Worm (Caenorhabditis elegans): ENCODE measurements around the gene F28A10.8.
"Not testable (repeated sequence)": the region's sequence is repeated elsewhere in the genome, so short reads cannot be mapped to it uniquely, and the experiment has no call there.

F28A10.8 gene

DNA sequence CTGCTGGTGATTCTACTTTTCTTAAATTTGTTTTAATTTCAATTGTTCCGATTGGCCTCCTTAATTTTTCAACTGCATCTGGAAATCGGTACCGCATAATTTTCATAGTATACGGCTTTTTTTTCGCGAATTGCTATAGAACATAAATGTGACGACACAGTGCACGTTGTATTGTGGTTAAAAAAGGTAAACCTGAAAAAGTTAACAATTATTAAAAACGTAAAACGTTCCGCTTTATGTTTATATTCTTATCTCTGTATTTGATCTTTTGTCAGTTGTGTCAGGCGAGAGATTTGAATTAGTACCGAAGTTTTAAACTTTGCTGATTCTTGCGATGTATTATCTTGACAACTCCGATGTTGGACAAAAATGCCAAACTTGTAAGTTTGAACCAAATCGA, 23.2 kb upstream of the F28A10.8 start, which contains the start of gene Y46B2A.4:
TSS of gene Y46B2A.4 (plus strand) at position 301 of the 400 bp plus-strand sequence.
- TF ChIP-seq ztf-29 (GFP tag; IDR thresholded peaks at IDR 0.05) = no peak
- TF ChIP-seq klf-2 (GFP tag; conservative IDR thresholded peaks at IDR 0.05) = no peak
- TF ChIP-seq med-1 (GFP tag; optimal IDR thresholded peaks at IDR 0.05; ENCODE audit: insufficient read depth) = no peak
- no peak for TF ChIP-seq flt-1 (GFP tag; IDR thresholded peaks at IDR 0.05)
- TF ChIP-seq ztf-23 (GFP tag; IDR thresholded peaks at IDR 0.05) = no peak
- no peak for TF ChIP-seq ref-1 (GFP tag; conservative IDR thresholded peaks at IDR 0.05)
- no peak for TF ChIP-seq tab-1 (GFP tag; IDR thresholded peaks at IDR 0.05)
- no peak for TF ChIP-seq cog-1 (tag; optimal IDR thresholded peaks at IDR 0.05)
- TF ChIP-seq T22C8.4 (GFP tag; IDR thresholded peaks at IDR 0.05) = no peak

DNA sequence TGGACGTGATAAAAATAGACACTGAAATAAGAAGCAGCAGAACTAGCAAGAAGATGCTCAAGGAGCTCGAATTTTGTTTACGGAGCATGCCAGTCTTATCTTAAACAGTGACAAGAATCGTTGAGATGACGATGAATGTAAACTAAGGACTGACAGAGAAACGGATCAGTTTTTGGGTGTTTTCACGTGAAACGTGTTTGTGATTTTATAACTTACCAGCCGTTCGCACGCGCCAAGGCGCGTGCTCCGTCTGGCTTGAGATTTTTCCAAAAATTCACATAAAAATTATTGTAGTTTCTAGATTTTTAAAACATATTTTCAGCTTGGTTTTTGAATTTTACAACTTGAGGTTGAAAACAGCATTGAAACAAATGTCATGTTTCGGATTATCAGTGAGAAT, 12.3 kb upstream of the F28A10.8 start, which contains the start of gene F28A10.5:
TSS of gene F28A10.5 (minus strand) at position 101 of the 400 bp plus-strand sequence.
- TF ChIP-seq cog-1 (tag; optimal IDR thresholded peaks at IDR 0.05); flt-1 (GFP tag; IDR thresholded peaks at IDR 0.05); ref-1 (GFP tag; conservative IDR thresholded peaks at IDR 0.05): not testable (repeated sequence)

DNA sequence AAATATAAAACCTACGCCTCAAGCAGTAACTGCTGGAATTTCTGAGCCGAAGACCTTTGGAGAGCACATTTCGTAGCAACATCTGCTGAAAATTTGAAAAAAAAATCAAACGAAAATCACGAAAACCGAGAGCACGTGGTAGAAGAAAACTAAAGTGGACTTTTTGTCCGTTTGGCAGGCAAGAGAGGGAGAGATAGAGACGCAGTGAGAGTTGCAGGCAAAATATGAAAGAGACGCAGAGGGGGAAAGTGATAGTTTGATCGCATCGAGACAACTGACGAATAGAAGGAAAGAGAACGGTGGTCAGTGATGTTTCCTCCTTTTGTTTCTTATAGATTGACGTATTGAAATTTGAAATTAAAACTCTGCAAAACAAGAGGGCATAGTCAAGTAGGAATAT, 10.2 kb upstream of the F28A10.8 start, which contains the start of the genes acdh-9 and F28A10.13:
TSS of gene acdh-9 (minus strand) at position 85 of the 400 bp plus-strand sequence.
TSS of gene F28A10.13 (plus strand) at position 294 of the 400 bp plus-strand sequence.
- TF ChIP-seq tab-1 (GFP tag; IDR thresholded peaks at IDR 0.05) (no peak), klf-2 (GFP tag; conservative IDR thresholded peaks at IDR 0.05) (no peak), ztf-23 (GFP tag; IDR thresholded peaks at IDR 0.05) (no peak), T22C8.4 (GFP tag; IDR thresholded peaks at IDR 0.05) (no peak), cog-1 (tag; optimal IDR thresholded peaks at IDR 0.05) (no peak), ref-1 (GFP tag; conservative IDR thresholded peaks at IDR 0.05) (no peak), ztf-29 (GFP tag; IDR thresholded peaks at IDR 0.05) (no peak), flt-1 (GFP tag; IDR thresholded peaks at IDR 0.05) (no peak), med-1 (GFP tag; optimal IDR thresholded peaks at IDR 0.05; ENCODE audit: insufficient read depth) (no peak)

DNA sequence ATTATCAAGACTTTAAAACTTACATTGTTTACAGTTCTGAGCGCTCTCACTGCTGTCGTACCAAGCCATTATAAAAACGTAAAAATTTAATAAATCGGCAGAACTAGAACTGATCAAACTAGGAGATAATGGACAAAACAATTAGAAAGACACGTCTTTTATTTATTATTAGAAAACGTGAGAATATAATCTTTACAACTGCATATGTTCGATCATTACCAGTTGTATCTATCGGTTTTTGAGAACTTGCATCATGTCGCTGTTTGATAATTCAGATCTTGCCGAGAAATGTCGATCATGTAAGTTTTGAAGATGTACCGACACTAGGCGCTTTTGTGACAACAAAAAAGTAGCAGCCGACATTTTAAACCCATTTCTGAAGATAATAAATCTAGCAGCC, 7.3 kb upstream of the F28A10.8 start, which contains the start of gene F28A10.7:
TSS of gene F28A10.7 (minus strand) at position 101 of the 400 bp plus-strand sequence.
- TF ChIP-seq flt-1 (GFP tag; IDR thresholded peaks at IDR 0.05) = no peak
- TF ChIP-seq klf-2 (GFP tag; conservative IDR thresholded peaks at IDR 0.05) = no peak
- no peak for TF ChIP-seq ztf-23 (GFP tag; IDR thresholded peaks at IDR 0.05)
- TF ChIP-seq ref-1 (GFP tag; conservative IDR thresholded peaks at IDR 0.05) = no peak
- no peak for TF ChIP-seq cog-1 (tag; optimal IDR thresholded peaks at IDR 0.05)
- TF ChIP-seq tab-1 (GFP tag; IDR thresholded peaks at IDR 0.05) = no peak
- no peak for TF ChIP-seq T22C8.4 (GFP tag; IDR thresholded peaks at IDR 0.05)
- no peak for TF ChIP-seq med-1 (GFP tag; optimal IDR thresholded peaks at IDR 0.05; ENCODE audit: insufficient read depth)
- TF ChIP-seq ztf-29 (GFP tag; IDR thresholded peaks at IDR 0.05) = no peak

DNA sequence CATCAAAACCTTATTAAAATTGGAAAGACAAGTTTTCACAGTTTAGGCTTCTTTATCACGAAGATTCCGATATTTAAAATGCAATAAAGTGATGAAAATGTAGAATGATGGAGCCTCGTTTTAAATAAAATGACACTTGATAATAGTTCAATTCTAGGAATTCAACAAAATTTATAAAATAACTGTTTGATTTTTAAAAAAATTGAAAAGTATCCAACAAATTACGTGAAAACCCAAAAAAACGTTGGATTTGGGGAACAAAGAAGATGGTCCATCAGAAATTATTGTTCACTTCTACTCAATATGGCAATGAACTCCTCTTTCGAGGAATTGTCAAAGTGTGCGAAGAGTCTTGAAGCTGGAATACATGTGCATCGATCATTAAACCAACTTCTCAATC, 5.7 kb upstream of the F28A10.8 start, which contains the start of gene F28A10.4:
TSS of gene F28A10.4 (plus strand) at position 301 of the 400 bp plus-strand sequence.
- no peak for TF ChIP-seq ztf-23 (GFP tag; IDR thresholded peaks at IDR 0.05)
- no peak for TF ChIP-seq tab-1 (GFP tag; IDR thresholded peaks at IDR 0.05)
- TF ChIP-seq med-1 (GFP tag; optimal IDR thresholded peaks at IDR 0.05; ENCODE audit: insufficient read depth) = no peak
- no peak for TF ChIP-seq flt-1 (GFP tag; IDR thresholded peaks at IDR 0.05)
- no peak for TF ChIP-seq klf-2 (GFP tag; conservative IDR thresholded peaks at IDR 0.05)
- no peak for TF ChIP-seq cog-1 (tag; optimal IDR thresholded peaks at IDR 0.05)
- no peak for TF ChIP-seq ztf-29 (GFP tag; IDR thresholded peaks at IDR 0.05)
- TF ChIP-seq T22C8.4 (GFP tag; IDR thresholded peaks at IDR 0.05) = no peak
- no peak for TF ChIP-seq ref-1 (GFP tag; conservative IDR thresholded peaks at IDR 0.05)

DNA sequence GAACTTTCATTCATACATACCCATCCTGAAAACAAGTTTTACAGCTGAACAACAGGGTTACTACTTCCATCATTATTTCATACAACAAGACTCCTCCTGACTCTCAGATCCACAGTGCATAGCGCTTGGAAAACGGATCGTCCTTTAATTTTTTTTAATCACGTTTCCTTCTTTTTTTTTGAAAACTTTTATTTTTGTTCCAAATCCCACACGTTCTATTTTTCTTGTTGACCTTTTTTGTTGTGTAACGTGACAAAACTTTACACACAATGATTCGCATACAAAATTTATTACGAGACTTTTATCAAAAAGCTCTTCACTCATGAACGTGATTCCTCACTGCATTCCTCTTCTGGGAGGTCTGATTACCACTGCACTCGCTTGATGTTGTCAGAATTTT, 1.8 kb upstream of the F28A10.8 start, which contains the start of gene clc-33:
TSS of gene clc-33 (plus strand) at position 301 of the 400 bp plus-strand sequence.
- TF ChIP-seq cog-1 (tag; optimal IDR thresholded peaks at IDR 0.05) (no peak), klf-2 (GFP tag; conservative IDR thresholded peaks at IDR 0.05) (no peak), ref-1 (GFP tag; conservative IDR thresholded peaks at IDR 0.05) (no peak), ztf-29 (GFP tag; IDR thresholded peaks at IDR 0.05) (no peak), ztf-23 (GFP tag; IDR thresholded peaks at IDR 0.05) (no peak), flt-1 (GFP tag; IDR thresholded peaks at IDR 0.05) (no peak), T22C8.4 (GFP tag; IDR thresholded peaks at IDR 0.05) (no peak), tab-1 (GFP tag; IDR thresholded peaks at IDR 0.05) (no peak)

DNA sequence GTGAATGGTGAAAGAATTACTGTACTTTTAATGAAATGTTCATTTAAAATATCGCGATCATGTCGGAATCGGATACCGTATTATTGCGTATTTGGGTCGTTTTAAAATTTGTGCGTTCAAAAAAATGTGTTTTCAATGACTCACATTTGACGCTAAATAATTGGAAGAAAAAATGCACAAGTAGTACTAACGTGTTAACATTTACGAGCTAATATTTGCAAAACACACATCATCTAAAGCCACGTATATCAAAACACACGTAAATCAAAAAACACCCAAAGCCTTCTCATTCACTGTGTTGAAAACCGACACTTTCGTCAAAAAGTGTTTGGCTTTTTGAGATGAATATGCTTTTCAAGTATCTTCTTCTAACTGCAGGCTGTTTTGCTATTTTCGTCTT, 12.8 kb downstream of the F28A10.8 start, which contains the start of gene F28A10.1:
TSS of gene F28A10.1 (plus strand) at position 301 of the 400 bp plus-strand sequence.
- TF ChIP-seq cog-1 (tag; optimal IDR thresholded peaks at IDR 0.05) (no peak), ref-1 (GFP tag; conservative IDR thresholded peaks at IDR 0.05) (no peak), ztf-23 (GFP tag; IDR thresholded peaks at IDR 0.05) (no peak), flt-1 (GFP tag; IDR thresholded peaks at IDR 0.05) (no peak), klf-2 (GFP tag; conservative IDR thresholded peaks at IDR 0.05) (no peak)

DNA sequence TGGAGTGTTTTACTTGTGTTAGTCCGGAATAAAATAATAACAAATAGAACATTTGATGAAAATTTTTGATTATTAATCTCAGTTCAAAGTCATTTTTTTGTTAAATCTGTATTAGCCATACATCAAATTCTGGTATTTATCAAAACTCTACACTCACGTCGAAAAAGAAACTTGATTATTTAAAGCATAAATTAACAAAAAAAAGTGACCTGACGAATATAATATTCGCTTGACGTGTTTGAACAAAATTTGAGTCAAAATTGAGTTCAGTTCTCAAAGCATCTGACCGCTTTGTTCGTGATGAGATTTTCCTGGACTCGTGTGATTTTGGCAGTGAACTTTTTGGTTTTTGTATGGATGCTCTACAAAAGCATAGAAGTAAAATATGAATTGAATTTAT, 14.8 kb downstream of the F28A10.8 start, which contains the start of gene F46F5.10:
TSS of gene F46F5.10 (plus strand) at position 301 of the 400 bp plus-strand sequence.
- no peak for TF ChIP-seq ztf-23 (GFP tag; IDR thresholded peaks at IDR 0.05)
- TF ChIP-seq med-1 (GFP tag; optimal IDR thresholded peaks at IDR 0.05; ENCODE audit: insufficient read depth) = no peak
- TF ChIP-seq tab-1 (GFP tag; IDR thresholded peaks at IDR 0.05) = no peak
- TF ChIP-seq T22C8.4 (GFP tag; IDR thresholded peaks at IDR 0.05) = no peak

DNA sequence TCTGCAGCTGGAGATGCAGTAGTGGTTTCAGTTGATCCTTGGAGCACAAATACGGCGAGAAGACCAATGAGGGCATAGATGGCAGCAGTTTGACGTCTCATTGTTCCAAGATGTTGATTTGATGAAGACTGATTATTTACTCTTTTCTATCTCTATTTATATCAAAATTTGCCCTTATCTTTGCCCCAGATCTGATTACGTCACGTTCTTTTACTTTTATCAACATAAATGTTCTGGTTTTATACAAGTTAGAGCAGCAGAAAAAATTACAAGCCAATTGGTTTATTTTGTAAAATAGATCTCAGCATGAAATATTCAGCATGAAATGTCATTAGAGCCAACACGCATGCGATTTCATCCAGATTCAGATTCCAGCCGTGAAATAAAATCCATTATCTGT, 15.6 kb downstream of the F28A10.8 start, which contains the start of gene msrp-4:
TSS of gene msrp-4 (minus strand) at position 101 of the 400 bp plus-strand sequence.
- not testable (repeated sequence) for TF ChIP-seq flt-1, ztf-29, ztf-23 (GFP tag; IDR thresholded peaks at IDR 0.05)

DNA sequence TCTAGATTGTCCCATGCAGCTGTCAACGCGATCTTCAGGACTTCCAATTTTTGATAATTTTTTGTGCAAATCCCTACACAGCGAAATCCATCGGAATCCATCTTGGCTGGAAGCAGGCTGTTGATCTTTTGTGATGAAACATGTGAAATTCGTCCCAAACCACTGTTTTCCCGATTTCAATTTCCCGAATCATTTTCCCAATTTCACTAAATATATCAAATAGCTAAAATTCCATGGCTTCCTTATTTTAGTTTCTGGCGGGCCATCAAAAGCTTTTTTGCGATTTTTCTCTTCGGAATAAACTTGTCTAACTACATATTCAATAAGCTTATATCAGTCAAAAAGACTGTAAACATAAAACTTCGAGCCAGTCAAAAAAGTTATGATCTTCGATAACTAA, 16.8 kb downstream of the F28A10.8 start, which contains the start of gene F46F5.8:
TSS of gene F46F5.8 (minus strand) at position 101 of the 400 bp plus-strand sequence.
- TF ChIP-seq ztf-23 (GFP tag; IDR thresholded peaks at IDR 0.05) = no peak
- TF ChIP-seq cog-1 (tag; optimal IDR thresholded peaks at IDR 0.05) = no peak
- TF ChIP-seq ztf-29 (GFP tag; IDR thresholded peaks at IDR 0.05) = no peak
- TF ChIP-seq med-1 (GFP tag; optimal IDR thresholded peaks at IDR 0.05; ENCODE audit: insufficient read depth) = no peak
- TF ChIP-seq klf-2 (GFP tag; conservative IDR thresholded peaks at IDR 0.05) = no peak
- TF ChIP-seq tab-1 (GFP tag; IDR thresholded peaks at IDR 0.05) = no peak
- TF ChIP-seq ref-1 (GFP tag; conservative IDR thresholded peaks at IDR 0.05) = no peak
- TF ChIP-seq T22C8.4 (GFP tag; IDR thresholded peaks at IDR 0.05) = no peak
- TF ChIP-seq flt-1 (GFP tag; IDR thresholded peaks at IDR 0.05) = no peak

Data from whole organism, midembryonic.